Worm (Caenorhabditis elegans) whole organism, L2 larva: ENCODE measurements around the gene mfsd-13.2.

Experiments used
- C34F6.9 ChIP-seq: fragments of 150-350 bp; optimal IDR thresholded peaks from 2 replicates; lab custom pipeline; 2014; ENCODE audit warnings: missing biosample characterization, missing genetic modification characterization
- Y55F3AM.14 ChIP-seq: fragments of 200-800 bp; sonication (Bioruptor generic); optimal IDR thresholded peaks from 2 replicates; lab custom pipeline; 2018; ENCODE audit warnings: mild to moderate bottlenecking, missing genetic modification characterization, missing compliant biosample characterization
- alr-1 ChIP-seq: fragments of 150-350 bp; optimal IDR thresholded peaks from 2 replicates; lab custom pipeline; 2014; ENCODE audit warnings: missing biosample characterization, missing genetic modification characterization
- dmd-4 ChIP-seq: sonication (generic microtip); optimal IDR thresholded peaks from 2 replicates; lab custom pipeline; 2017; ENCODE audit warnings: missing biosample characterization, missing genetic modification characterization
- elt-1 ChIP-seq: fragments of 150-350 bp; optimal IDR thresholded peaks from 2 replicates; lab custom pipeline; 2014; ENCODE audit warnings: missing biosample characterization, missing genetic modification characterization
- elt-3 ChIP-seq: sonication (generic microtip); optimal IDR thresholded peaks from 2 replicates; lab custom pipeline; 2017; ENCODE audit warnings: missing biosample characterization, missing genetic modification characterization
- snpc-4 ChIP-seq: fragments of 150-350 bp; optimal IDR thresholded peaks from 2 replicates; lab custom pipeline; 2014; ENCODE audit warnings: missing biosample characterization, missing genetic modification characterization
- unc-39 ChIP-seq: fragments of 150-350 bp; optimal IDR thresholded peaks from 2 replicates; lab custom pipeline; 2014; ENCODE audit warnings: missing biosample characterization, missing genetic modification characterization
- ztf-4 ChIP-seq: fragments of 150-350 bp; optimal IDR thresholded peaks from 2 replicates; lab custom pipeline; 2014; ENCODE audit warnings: missing biosample characterization, missing genetic modification characterization

DNA sequence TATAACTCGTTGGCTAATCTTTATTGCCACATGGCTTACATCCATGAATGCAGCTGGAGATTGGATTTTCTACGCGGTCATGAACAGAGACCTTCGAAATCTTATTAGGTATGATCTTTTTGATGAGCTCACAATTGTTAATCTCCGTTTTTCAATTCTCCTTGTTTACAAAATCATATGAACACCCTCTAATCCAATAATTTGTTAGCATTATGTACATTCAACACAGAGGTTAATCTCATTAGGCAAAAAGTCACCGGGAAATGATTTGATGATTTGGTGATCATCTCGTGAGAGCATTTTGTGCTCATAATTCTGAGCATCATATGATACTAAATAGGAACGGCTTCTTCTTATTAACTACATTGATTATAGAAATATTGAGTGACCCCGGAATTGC lies 19.4 kb downstream of the mfsd-13.2 start:
- no peak for TF ChIP-seq unc-39 (tag; lab: Kevin White, UChicago)
- TF ChIP-seq elt-3 = no peak
- no peak for TF ChIP-seq dmd-4 (tag; lab: Kevin White, UChicago)
- no peak for TF ChIP-seq alr-1 (tag; lab: Kevin White, UChicago)
- no peak for TF ChIP-seq Y55F3AM.14 (GFP tag; lab: Kevin White, UChicago)
- TF ChIP-seq ztf-4 (tag; lab: Kevin White, UChicago) = no peak
- TF ChIP-seq snpc-4 (tag; lab: Kevin White, UChicago) = no peak
- TF ChIP-seq C34F6.9 (tag; lab: Kevin White, UChicago) = no peak
- no peak for TF ChIP-seq elt-1 (tag; lab: Kevin White, UChicago)
